Worm (Caenorhabditis elegans): ENCODE results near the gene T22E5.6.

The T22E5.6 gene

ce11 chrX:6435812-6436211 is 19.6 kb upstream of the T22E5.6 start:
- TF ChIP-seq ceh-43 (GFP tag; optimal IDR thresholded peaks at IDR 0.05), result no peak

ce11 chrX:6433688-6434087 is 17.5 kb upstream of the T22E5.6 start, which contains the start of gene K10C2.2:
Gene K10C2.2, minus strand, starts transcription at chrX:6433788.
- TF ChIP-seq M03D4.4 (tag; optimal IDR thresholded peaks at IDR 0.05) (no peak), ham-2 (GFP tag; optimal IDR thresholded peaks at IDR 0.05) (no peak), ceh-39 (tag; optimal IDR thresholded peaks at IDR 0.05) (no peak), flh-1 (GFP tag; optimal IDR thresholded peaks at IDR 0.05) (no peak), unc-120 (tag; optimal IDR thresholded peaks at IDR 0.05; ENCODE audit: poor library complexity, severe bottlenecking) (no peak), mep-1 (tag; optimal IDR thresholded peaks at IDR 0.05) (no peak), ztf-11 (tag; optimal IDR thresholded peaks at IDR 0.05) (no peak), nhr-28 (tag; optimal IDR thresholded peaks at IDR 0.05) (no peak), sptf-1 (tag; optimal IDR thresholded peaks at IDR 0.05) (no peak), sem-2 (GFP tag; optimal IDR thresholded peaks at IDR 0.05) (no peak), nhr-12 (tag; optimal IDR thresholded peaks at IDR 0.05) (no peak), zip-8 (tag; optimal IDR thresholded peaks at IDR 0.05) (no peak), lsy-2 (tag; optimal IDR thresholded peaks at IDR 0.05) (no peak), snpc-4 (tag; optimal IDR thresholded peaks at IDR 0.05) (no peak), mls-2 (tag; optimal IDR thresholded peaks at IDR 0.05) (no peak), nhr-2 (tag; optimal IDR thresholded peaks at IDR 0.05) (no peak), unc-39 (tag; optimal IDR thresholded peaks at IDR 0.05) (no peak), hlh-1 (tag; optimal IDR thresholded peaks at IDR 0.05) (no peak), tbx-8 (GFP tag; optimal IDR thresholded peaks at IDR 0.05) (no peak)

- no peak for TF ChIP-seq unc-62 (GFP tag; optimal IDR thresholded peaks at IDR 0.05)
- TF ChIP-seq mep-1 (tag; optimal IDR thresholded peaks at IDR 0.05), result no peak
- no peak for TF ChIP-seq mls-2 (tag; optimal IDR thresholded peaks at IDR 0.05)
- TF ChIP-seq elt-1 (tag; optimal IDR thresholded peaks at IDR 0.05; ENCODE audit: borderline replicate concordance, insufficient read depth), result no peak
- TF ChIP-seq nhr-237 (tag; optimal IDR thresholded peaks at IDR 0.05), result no peak
- no peak for TF ChIP-seq ham-2 (GFP tag; optimal IDR thresholded peaks at IDR 0.05)
- TF ChIP-seq lin-13 (tag; optimal IDR thresholded peaks at IDR 0.05), result no peak
These were observed 14.3 kb upstream of the T22E5.6 start, which contains the start of gene ctsa-2 for ce11 chrX:6430510-6430909. Gene ctsa-2, minus strand, starts transcription at chrX:6430610.

- TF ChIP-seq zip-8 (tag; optimal IDR thresholded peaks at IDR 0.05) (no peak), nhr-28 (tag; optimal IDR thresholded peaks at IDR 0.05) (no peak), sptf-1 (tag; optimal IDR thresholded peaks at IDR 0.05) (no peak), sem-2 (GFP tag; optimal IDR thresholded peaks at IDR 0.05) (no peak), elt-1 (tag; optimal IDR thresholded peaks at IDR 0.05; ENCODE audit: borderline replicate concordance, insufficient read depth) (no peak), ceh-43 (GFP tag; optimal IDR thresholded peaks at IDR 0.05) (no peak), lin-13 (tag; optimal IDR thresholded peaks at IDR 0.05) (no peak), nhr-76 (tag; optimal IDR thresholded peaks at IDR 0.05) (no peak), tbx-8 (GFP tag; optimal IDR thresholded peaks at IDR 0.05) (no peak)
These were observed 13.3 kb upstream of the T22E5.6 start for ce11 chrX:6429552-6429951.

- no peak for TF ChIP-seq snpc-4 (tag; optimal IDR thresholded peaks at IDR 0.05)
- TF ChIP-seq bed-3 (GFP tag; optimal IDR thresholded peaks at IDR 0.05), result no peak
- no peak for TF ChIP-seq nhr-237 (tag; optimal IDR thresholded peaks at IDR 0.05)
- TF ChIP-seq blmp-1 (tag; optimal IDR thresholded peaks at IDR 0.05), result no peak
- no peak for TF ChIP-seq drap-1 (GFP tag; optimal IDR thresholded peaks at IDR 0.05)
- no peak for TF ChIP-seq elt-1 (tag; optimal IDR thresholded peaks at IDR 0.05; ENCODE audit: borderline replicate concordance, insufficient read depth)
- no peak for TF ChIP-seq unc-120 (tag; optimal IDR thresholded peaks at IDR 0.05; ENCODE audit: poor library complexity, severe bottlenecking)
- TF ChIP-seq zip-8 (tag; optimal IDR thresholded peaks at IDR 0.05), result no peak
- no peak for TF ChIP-seq ham-2 (GFP tag; optimal IDR thresholded peaks at IDR 0.05)
- no peak for TF ChIP-seq ces-1 (GFP tag; optimal IDR thresholded peaks at IDR 0.05)
- no peak for TF ChIP-seq pha-4 (tag; optimal IDR thresholded peaks at IDR 0.05)
- TF ChIP-seq elt-3 (tag; optimal IDR thresholded peaks at IDR 0.05), result no peak
- no peak for TF ChIP-seq nhr-28 (tag; optimal IDR thresholded peaks at IDR 0.05)
- TF ChIP-seq nhr-12 (tag; optimal IDR thresholded peaks at IDR 0.05), result no peak
These were observed 10.9 kb upstream of the T22E5.6 start for ce11 chrX:6427147-6427546.

All from whole organism, mixed stage, embryonic.